Fruit fly (Drosophila melanogaster): ENCODE results near the gene tefu.

Gene tefu

dm6 chr3R:15222973-15223372 is 19.1 kb downstream of the tefu start, which contains the start of gene Polr2G (continued):
- TF ChIP-seq zen2 (GFP tag; IDR thresholded peaks at IDR 0.05; ENCODE audit: partially characterized antibody), result no peak
- TF ChIP-seq MBD-R2 (GFP tag; IDR thresholded peaks at IDR 0.05), result peak; percentile 70
- TF ChIP-seq CG17912 (GFP tag; optimal IDR thresholded peaks at IDR 0.05), result no peak
- TF ChIP-seq CG2712 (tag; optimal IDR thresholded peaks at IDR 0.05), result no peak
- TF ChIP-seq Dek (tag; optimal IDR thresholded peaks at IDR 0.05), result no peak
- TF ChIP-seq crc (GFP tag; optimal IDR thresholded peaks at IDR 0.05), result no peak
- no peak for TF ChIP-seq CG34224 (GFP tag; IDR thresholded peaks at IDR 0.05; ENCODE audit: partially characterized antibody)
- TF ChIP-seq CG13775 (GFP tag; optimal IDR thresholded peaks at IDR 0.05), result no peak
- no peak for TF ChIP-seq CG3838 (GFP tag; optimal IDR thresholded peaks at IDR 0.05)
- no peak for TF ChIP-seq sim (GFP tag; IDR thresholded peaks at IDR 0.05)
- no peak for TF ChIP-seq CG12744 (GFP tag; optimal IDR thresholded peaks at IDR 0.05)
- TF ChIP-seq sr (GFP tag; IDR thresholded peaks at IDR 0.05), result no peak
- no peak for TF ChIP-seq cad (GFP tag; optimal IDR thresholded peaks at IDR 0.05)
- TF ChIP-seq hbn (GFP tag; IDR thresholded peaks at IDR 0.05; ENCODE audit: partially characterized antibody), result no peak
- TF ChIP-seq pfk (GFP tag; optimal IDR thresholded peaks at IDR 0.05), result no peak
- no peak for TF ChIP-seq CG4424 (GFP tag; optimal IDR thresholded peaks at IDR 0.05)
- no peak for TF ChIP-seq Neu2 (GFP tag; optimal IDR thresholded peaks at IDR 0.05; ENCODE audit: borderline replicate concordance)
- TF ChIP-seq Blimp-1 (GFP tag; optimal IDR thresholded peaks at IDR 0.05), result no peak
- no peak for TF ChIP-seq CG7357 (GFP tag; IDR thresholded peaks at IDR 0.05)
- TF ChIP-seq CG15269 (tag; optimal IDR thresholded peaks at IDR 0.05), result no peak
- TF ChIP-seq E2f2 (GFP tag; IDR thresholded peaks at IDR 0.05), result peak; percentile 67
- peak; percentile 15; the same call in 1 of the 2 replicates for TF ChIP-seq Scr (GFP tag; IDR thresholded peaks at IDR 0.05; ENCODE audit: partially characterized antibody)
- TF ChIP-seq CG4360 (GFP tag; IDR thresholded peaks at IDR 0.05), result no peak

- TF ChIP-seq CG6683 (GFP tag; optimal IDR thresholded peaks at IDR 0.05) (peak; percentile 57), CG2889 (GFP tag; IDR thresholded peaks at IDR 0.05) (peak; percentile 48; the same call in 1 of the 3 replicates), CG11456 (GFP tag; IDR thresholded peaks at IDR 0.05) (peak; percentile 93), D19B (GFP tag; optimal IDR thresholded peaks at IDR 0.05) (peak; percentile 90), Oaz (GFP tag; IDR thresholded peaks at IDR 0.05) (0 out of 2 replicates have a peak, but pooled peaks have one; percentile 21), odd (GFP tag; optimal IDR thresholded peaks at IDR 0.05) (no peak), CG7745 (tag; optimal IDR thresholded peaks at IDR 0.05) (no peak), CG34224 (GFP tag; IDR thresholded peaks at IDR 0.05; ENCODE audit: partially characterized antibody) (peak; percentile 21; the same call in 1 of the 3 replicates), Nf-YA (GFP tag; IDR thresholded peaks at IDR 0.05) (peak; percentile 84), CG10979 (tag; optimal IDR thresholded peaks at IDR 0.05) (peak; percentile 73), Mes4 (GFP tag; optimal IDR thresholded peaks at IDR 0.05) (peak; percentile 22), CG4404 (GFP tag; IDR thresholded peaks at IDR 0.05) (peak; percentile 86), hkb (optimal IDR thresholded peaks at IDR 0.05) (no peak), hkb (GFP tag; IDR thresholded peaks at IDR 0.05) (peak; percentile 93), mam (GFP tag; optimal IDR thresholded peaks at IDR 0.05) (peak; percentile 92), nerfin-2 (GFP tag; IDR thresholded peaks at IDR 0.05; ENCODE audit: partially characterized antibody) (no peak), Sox102F (GFP tag; optimal IDR thresholded peaks at IDR 0.05) (no peak), aop (GFP tag; IDR thresholded peaks at IDR 0.05) (no peak), ash1 (GFP tag; optimal IDR thresholded peaks at IDR 0.05) (no peak), CG6791 (GFP tag; IDR thresholded peaks at IDR 0.05; ENCODE audit: partially characterized antibody) (no peak), sima (GFP tag; optimal IDR thresholded peaks at IDR 0.05) (peak; percentile 63), Antp (GFP tag; optimal IDR thresholded peaks at IDR 0.05) (peak; percentile 74), Dp (GFP tag; optimal IDR thresholded peaks at IDR 0.05) (peak; percentile 54), CG8281 (tag; optimal IDR thresholded peaks at IDR 0.05) (no peak), B-H2 (GFP tag; optimal IDR thresholded peaks at IDR 0.05) (peak; percentile 32), CG14441 (GFP tag; IDR thresholded peaks at IDR 0.05) (peak; percentile 96), fd96Cb (tag; optimal IDR thresholded peaks at IDR 0.05) (peak; percentile 79), Max (GFP tag; optimal IDR thresholded peaks at IDR 0.05) (peak; percentile 84)
Observed at dm6 chr3R:15218824-15219576, 23.0 kb downstream of the tefu start, which contains the start of the genes SIDL and CG12241. TSS of gene SIDL (minus strand) at chr3R:15218874. TSS of gene CG12241 (plus strand) at chr3R:15219256.

Data from whole organism, embryonic.